Fruit fly (Drosophila melanogaster): Measurements from ENCODE around the gene CG43439.
A peak's percentile ranks its signal among the peaks of the same experiment; 100 is the strongest.

CG43439 gene

DNA sequence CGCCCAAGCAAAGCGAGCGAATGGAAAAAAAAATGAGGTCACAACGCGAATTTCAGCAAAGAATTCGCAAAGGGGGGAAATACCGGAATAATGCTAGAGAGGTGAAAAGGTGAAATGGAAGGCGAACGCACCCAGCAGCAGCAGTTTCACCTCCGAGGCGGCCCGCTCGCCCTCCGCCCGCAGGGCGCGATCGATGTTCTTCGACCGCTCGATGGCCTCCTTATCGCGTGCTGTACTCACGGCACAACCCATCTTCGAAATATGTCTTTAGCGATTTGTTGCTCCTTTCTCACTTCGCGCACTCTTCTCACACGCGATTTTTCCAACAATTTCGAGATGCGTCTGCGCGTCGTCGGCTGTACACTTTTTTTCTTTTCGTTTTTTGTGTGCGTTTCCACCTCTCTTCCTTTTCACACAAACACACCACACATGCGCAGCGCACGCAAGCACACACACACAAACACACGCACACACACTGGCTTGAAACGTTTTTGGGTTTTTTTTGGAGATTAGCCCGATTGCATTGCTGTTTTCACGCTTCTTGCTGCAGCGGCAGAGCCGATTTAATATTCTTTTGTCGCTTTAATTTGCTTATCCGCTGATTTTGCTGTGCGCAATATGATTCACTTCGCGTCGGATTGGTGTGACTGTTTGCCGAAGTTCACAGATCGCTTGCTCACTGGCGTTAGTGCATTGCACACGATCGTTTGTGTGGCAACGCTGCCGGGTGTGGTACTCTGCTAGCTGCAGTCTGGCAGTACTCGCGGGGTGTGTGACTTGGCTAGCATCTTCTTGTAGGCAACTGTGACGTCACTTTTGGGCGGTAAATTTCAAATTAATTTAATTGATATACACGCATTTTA lies 4.8 kb downstream of the CG43439 start, which contains the start of gene Galphai (continued):
- TF ChIP-seq fd59A (GFP tag; optimal IDR thresholded peaks at IDR 0.05) (no peak), net (GFP tag; optimal IDR thresholded peaks at IDR 0.05) (no peak), Blimp-1 (GFP tag; optimal IDR thresholded peaks at IDR 0.05) (no peak), CG11902 (GFP tag; optimal IDR thresholded peaks at IDR 0.05) (no peak), CG6163 (GFP tag; IDR thresholded peaks at IDR 0.05) (no peak), achi (GFP tag; optimal IDR thresholded peaks at IDR 0.05) (no peak), Ets21C (GFP tag; optimal IDR thresholded peaks at IDR 0.05) (no peak), Sox15 (GFP tag; optimal IDR thresholded peaks at IDR 0.05) (no peak), CG1621 (tag; optimal IDR thresholded peaks at IDR 0.05) (peak; percentile 12), vri (GFP tag; optimal IDR thresholded peaks at IDR 0.05) (peak; percentile 46), CG3919 (GFP tag; optimal IDR thresholded peaks at IDR 0.05) (peak; percentile 29), svp (GFP tag) (peak; percentile 90), Hr38 (GFP tag; optimal IDR thresholded peaks at IDR 0.05) (no peak), Gug (GFP tag; IDR thresholded peaks at IDR 0.05) (no peak), CG6808 (GFP tag; optimal IDR thresholded peaks at IDR 0.05) (no peak), fkh (GFP tag; optimal IDR thresholded peaks at IDR 0.05) (no peak), Ets96B (tag; optimal IDR thresholded peaks at IDR 0.05) (no peak), CG6854 (GFP tag; optimal IDR thresholded peaks at IDR 0.05) (peak; percentile 56), CG4318 (GFP tag; optimal IDR thresholded peaks at IDR 0.05) (no peak), CG31627 (GFP tag; optimal IDR thresholded peaks at IDR 0.05) (no peak), Met (GFP tag; optimal IDR thresholded peaks at IDR 0.05) (no peak), CG6792 (GFP tag; optimal IDR thresholded peaks at IDR 0.05) (no peak), Sox14 (GFP tag; optimal IDR thresholded peaks at IDR 0.05) (peak; percentile 67), CG8319 (GFP tag; optimal IDR thresholded peaks at IDR 0.05) (no peak), CG9139 (GFP tag; optimal IDR thresholded peaks at IDR 0.05) (no peak), Hr39 (GFP tag; optimal IDR thresholded peaks at IDR 0.05) (no peak), esn (GFP tag; optimal IDR thresholded peaks at IDR 0.05) (peak; percentile 31), OdsH (GFP tag; optimal IDR thresholded peaks at IDR 0.05) (no peak), CG8119 (GFP tag; IDR thresholded peaks at IDR 0.05) (peak; percentile 23; the same call in 1 of the 3 replicates), dac (GFP tag; optimal IDR thresholded peaks at IDR 0.05) (no peak), pdm3 (GFP tag; optimal IDR thresholded peaks at IDR 0.05) (no peak), CG15336 (GFP tag; IDR thresholded peaks at IDR 0.05) (no peak), salr (GFP tag; optimal IDR thresholded peaks at IDR 0.05) (no peak), eg (GFP tag; IDR thresholded peaks at IDR 0.05) (no peak), ss (GFP tag; optimal IDR thresholded peaks at IDR 0.05) (peak; percentile 63 to 80), Lpt (GFP tag; optimal IDR thresholded peaks at IDR 0.05) (no peak), CG11762 (GFP tag; optimal IDR thresholded peaks at IDR 0.05; ENCODE audit: insufficient read depth) (no peak)

- TF ChIP-seq eg (GFP tag; IDR thresholded peaks at IDR 0.05) (0 out of 3 replicates have a peak, but pooled peaks have one; percentile 24), vri (GFP tag; optimal IDR thresholded peaks at IDR 0.05) (peak; percentile 29), CG9139 (GFP tag; optimal IDR thresholded peaks at IDR 0.05) (no peak), Gug (GFP tag; IDR thresholded peaks at IDR 0.05) (no peak)
Measured at dm6 chr3L:6978757-6979386, 5.5 kb downstream of the CG43439 start.
